Fruit fly (Drosophila melanogaster) whole organism, pupa: ENCODE data around the gene Acsf2.

Experiments
- CG10348 ChIP-seq: fragments of 200-800 bp; sonication (Bioruptor generic); IDR thresholded peaks from 2 replicates; pipeline ENCODE4 v1.3.6; 2022; ENCODE audit warnings: missing biosample characterization, missing genetic modification characterization
- CG12605 ChIP-seq: fragments of 200-800 bp; sonication (Bioruptor generic); IDR thresholded peaks from 2 replicates; pipeline ENCODE4 v1.3.6; 2022; ENCODE audit warnings: missing biosample characterization, missing genetic modification characterization
- CG13204 ChIP-seq: fragments of 200-800 bp; sonication (Bioruptor generic); optimal IDR thresholded peaks from 2 replicates; lab custom pipeline; 2018; ENCODE audit warnings: missing biosample characterization, mild to moderate bottlenecking, missing genetic modification characterization, moderate library complexity
- CG14655 ChIP-seq: fragments of 200-800 bp; sonication (Bioruptor generic); optimal IDR thresholded peaks from 3 replicates; lab custom pipeline; 2017; ENCODE audit warnings: mild to moderate bottlenecking, missing biosample characterization, missing genetic modification reagents, missing genetic modification characterization
- CG15710 ChIP-seq: fragments of 200-800 bp; sonication (Bioruptor generic); optimal IDR thresholded peaks from 2 replicates; lab custom pipeline; 2018; ENCODE audit warnings: missing biosample characterization, mild to moderate bottlenecking, missing genetic modification characterization, moderate library complexity
- CG17806 ChIP-seq: fragments of 200-800 bp; sonication (Bioruptor generic); optimal IDR thresholded peaks from 2 replicates; lab custom pipeline; 2018; ENCODE audit warnings: missing biosample characterization, mild to moderate bottlenecking, missing genetic modification characterization, moderate library complexity
- CG32121 ChIP-seq: fragments of 200-800 bp; sonication (Bioruptor generic); IDR thresholded peaks from 2 replicates; pipeline ENCODE4 v1.3.6; 2022; ENCODE audit warnings: missing biosample characterization, missing genetic modification characterization
- CG34367 ChIP-seq: fragments of 200-800 bp; sonication (Bioruptor generic); optimal IDR thresholded peaks from 2 replicates; lab custom pipeline; 2018; ENCODE audit warnings: missing biosample characterization, mild to moderate bottlenecking, missing genetic modification characterization
- CG4496 ChIP-seq: fragments of 200-800 bp; sonication (Bioruptor generic); IDR thresholded peaks from 3 replicates; pipeline ENCODE4 v1.3.6; 2022; ENCODE audit warnings: missing biosample characterization, missing genetic modification characterization
- CG8159 ChIP-seq: fragments of 200-800 bp; sonication (Bioruptor generic); optimal IDR thresholded peaks from 3 replicates; lab custom pipeline; 2018; ENCODE audit warnings: missing biosample characterization, mild to moderate bottlenecking, missing genetic modification characterization, moderate library complexity
- CG8301 ChIP-seq: fragments of 200-800 bp; sonication (Bioruptor generic); optimal IDR thresholded peaks from 2 replicates; lab custom pipeline; 2018; ENCODE audit warnings: missing biosample characterization, mild to moderate bottlenecking, missing genetic modification characterization
- CG9948 ChIP-seq: fragments of 200-800 bp; sonication (Bioruptor generic); optimal IDR thresholded peaks from 2 replicates; lab custom pipeline; 2018; ENCODE audit warnings: missing biosample characterization, mild to moderate bottlenecking, missing genetic modification characterization, moderate library complexity
- D1 ChIP-seq: fragments of 200-800 bp; sonication (Bioruptor generic); optimal IDR thresholded peaks from 2 replicates; lab custom pipeline; 2018; ENCODE audit warnings: missing biosample characterization, mild to moderate bottlenecking, missing genetic modification characterization, moderate library complexity
- EcR ChIP-seq: fragments of 200-800 bp; sonication (Bioruptor generic); optimal IDR thresholded peaks from 3 replicates; lab custom pipeline; 2019; ENCODE audit warnings: missing biosample characterization, missing genetic modification characterization, mild to moderate bottlenecking, moderate library complexity, missing genetic modification reagents
- Ets98B ChIP-seq: fragments of 200-800 bp; sonication (Bioruptor generic); IDR thresholded peaks from 2 replicates; pipeline ENCODE4 v1.3.6; 2022; ENCODE audit warnings: missing biosample characterization, missing genetic modification characterization
- Pif1A ChIP-seq: fragments of 200-800 bp; sonication (Bioruptor generic); optimal IDR thresholded peaks from 3 replicates; lab custom pipeline; 2016; ENCODE audit warnings: missing biosample characterization, missing genetic modification characterization
- Pif1B ChIP-seq: fragments of 200-800 bp; sonication (Bioruptor generic); optimal IDR thresholded peaks from 3 replicates; lab custom pipeline; 2016; ENCODE audit warnings: missing biosample characterization, missing genetic modification characterization
- Snoo ChIP-seq: fragments of 200-800 bp; sonication (Bioruptor generic); optimal IDR thresholded peaks from 3 replicates; lab custom pipeline; 2017; ENCODE audit warnings: missing biosample characterization, mild to moderate bottlenecking, missing genetic modification characterization, inconsistent platforms
- fd96Ca ChIP-seq: fragments of 200-800 bp; sonication (Bioruptor generic); IDR thresholded peaks from 3 replicates; pipeline ENCODE4 v1.3.6; 2022; ENCODE audit warnings: missing biosample characterization, missing genetic modification characterization
- gl ChIP-seq: fragments of 200-800 bp; sonication (Bioruptor generic); optimal IDR thresholded peaks from 2 replicates; lab custom pipeline; 2018; ENCODE audit warnings: missing biosample characterization, mild to moderate bottlenecking, missing genetic modification characterization
- rn ChIP-seq: fragments of 200-800 bp; sonication (Bioruptor generic); IDR thresholded peaks from 2 replicates; pipeline ENCODE4 v1.3.6; 2022; ENCODE audit warnings: missing biosample characterization, missing genetic modification characterization

Acsf2 gene

DNA sequence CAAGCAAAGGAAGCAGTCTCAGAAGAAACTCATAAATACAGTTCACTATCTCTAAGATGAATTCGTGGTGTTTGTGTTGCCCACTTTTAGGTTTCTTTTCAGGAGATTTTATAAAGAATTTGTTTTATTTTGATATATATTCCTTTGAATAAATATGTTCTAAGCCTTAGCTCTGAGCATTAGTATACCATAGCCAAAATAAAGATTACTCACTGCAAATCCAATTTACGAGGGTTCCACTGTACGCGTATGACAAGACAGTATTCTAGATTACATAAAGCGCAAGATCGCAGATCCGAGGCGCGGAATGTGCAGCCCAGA lies 49.4 kb downstream of the Acsf2 start:
- TF ChIP-seq rn (GFP tag; lab: Robert Waterston, UW) = peak; percentile 59
- TF ChIP-seq CG10348 = 0 out of 2 replicates have a peak, but pooled peaks have one; percentile 23
- TF ChIP-seq gl (tag; lab: Kevin White, UChicago) = peak; percentile 89
- TF ChIP-seq CG8301 (tag; lab: Kevin White, UChicago) = peak; percentile 80
- TF ChIP-seq CG17806 (tag; lab: Kevin White, UChicago) = peak; percentile 98
- peak; percentile 99 for TF ChIP-seq CG15710 (tag; lab: Kevin White, UChicago)
- peak; percentile 78 for TF ChIP-seq CG12605 (GFP tag; lab: Robert Waterston, UW)
- peak; percentile 98 for TF ChIP-seq CG8159 (tag; lab: Kevin White, UChicago)
- TF ChIP-seq CG9948 = peak; percentile 98
- TF ChIP-seq CG13204 = peak; percentile 53
- peak; percentile 83 for TF ChIP-seq CG4496 (GFP tag; lab: Robert Waterston, UW)
- TF ChIP-seq CG34367 (tag; lab: Kevin White, UChicago) = peak; percentile 96
- peak; percentile 73; the same call in 2 of the 3 replicates for TF ChIP-seq fd96Ca (GFP tag; lab: Robert Waterston, UW)
- peak; percentile 92 for TF ChIP-seq D1 (tag; lab: Kevin White, UChicago)
- peak; percentile 90 for TF ChIP-seq Pif1A (GFP tag; lab: Kevin White, UChicago)
- peak; percentile 84 for TF ChIP-seq CG14655 (GFP tag; lab: Kevin White, UChicago)
- no peak for TF ChIP-seq EcR (GFP tag; lab: Kevin White, UChicago)
- peak; percentile 87 for TF ChIP-seq Snoo (tag; lab: Kevin White, UChicago)
- TF ChIP-seq Ets98B (GFP tag; lab: Robert Waterston, UW) = peak; percentile 69
- peak; percentile 45; the same call in 1 of the 2 replicates for TF ChIP-seq CG32121 (GFP tag; lab: Robert Waterston, UW)
- peak; percentile 90 for TF ChIP-seq Pif1B (GFP tag; lab: Kevin White, UChicago)

DNA sequence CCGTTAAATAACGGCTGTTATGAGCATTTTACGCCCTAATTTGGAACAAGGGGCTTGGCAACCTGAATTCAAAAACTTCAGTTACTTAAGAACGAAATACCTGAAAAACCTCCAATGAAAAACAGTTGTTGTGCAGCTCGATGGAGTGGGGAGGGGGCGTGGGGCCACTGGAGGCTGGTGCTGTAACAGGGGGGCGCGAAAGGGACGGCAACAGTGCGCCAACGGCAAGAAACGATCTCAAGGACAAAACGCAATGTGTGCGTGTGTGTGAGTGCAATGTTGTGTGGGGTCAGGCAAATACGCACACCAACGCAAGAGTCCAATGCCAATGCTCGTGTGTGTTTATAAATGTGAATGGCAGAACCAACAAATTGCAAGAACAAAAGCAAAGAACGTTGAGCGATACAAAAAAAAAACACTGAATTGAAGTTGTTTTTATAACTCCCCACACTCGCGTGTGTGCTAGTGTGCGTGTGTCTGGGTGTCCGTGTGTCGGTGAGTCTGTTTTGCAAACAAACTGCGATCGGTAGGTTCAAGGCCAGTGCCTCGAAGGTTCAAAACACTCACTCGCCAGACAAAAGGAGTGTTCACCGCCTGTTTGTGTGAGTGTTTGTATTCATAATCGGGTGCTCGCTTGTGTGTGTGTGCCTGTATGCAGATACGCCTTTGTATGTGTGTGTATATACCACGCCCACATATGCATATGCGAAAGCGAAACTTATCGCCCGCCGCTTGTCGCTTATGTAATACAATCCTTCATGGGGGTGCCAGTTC lies 50.0 kb downstream of the Acsf2 start:
- TF ChIP-seq CG17806 (tag; lab: Kevin White, UChicago) (peak; percentile 14), CG34367 (tag; lab: Kevin White, UChicago) (peak; percentile 35), CG12605 (GFP tag; lab: Robert Waterston, UW) (peak; percentile 52; the same call in 1 of the 2 replicates), CG15710 (tag; lab: Kevin White, UChicago) (peak; percentile 22), Pif1A (GFP tag; lab: Kevin White, UChicago) (no peak), gl (tag; lab: Kevin White, UChicago) (peak; percentile 62), CG13204 (peak; percentile 44), fd96Ca (GFP tag; lab: Robert Waterston, UW) (peak; percentile 6; the same call in 1 of the 3 replicates), Snoo (tag; lab: Kevin White, UChicago) (no peak), EcR (GFP tag; lab: Kevin White, UChicago) (peak; percentile 99)

DNA sequence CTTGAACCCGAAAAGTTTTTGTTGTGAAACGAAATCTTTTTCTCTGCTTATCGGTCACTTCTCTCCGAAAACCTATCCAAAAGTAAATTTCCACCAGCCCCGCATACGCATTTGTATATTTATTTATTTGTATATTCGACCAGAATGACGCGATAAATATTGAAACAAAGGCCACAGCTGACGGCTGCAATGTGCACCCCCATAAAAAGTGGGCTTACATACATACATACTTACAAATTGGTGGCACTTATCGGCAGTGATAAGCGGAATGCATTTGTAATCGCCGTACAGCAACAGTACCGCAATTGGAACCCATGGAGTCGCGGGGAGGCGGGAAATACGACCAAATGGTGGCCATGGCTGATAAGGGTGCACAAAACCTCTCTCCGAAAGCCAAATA lies 50.8 kb downstream of the Acsf2 start:
- TF ChIP-seq EcR (GFP tag; lab: Kevin White, UChicago) (peak; percentile 79), Pif1A (GFP tag; lab: Kevin White, UChicago) (no peak)

DNA sequence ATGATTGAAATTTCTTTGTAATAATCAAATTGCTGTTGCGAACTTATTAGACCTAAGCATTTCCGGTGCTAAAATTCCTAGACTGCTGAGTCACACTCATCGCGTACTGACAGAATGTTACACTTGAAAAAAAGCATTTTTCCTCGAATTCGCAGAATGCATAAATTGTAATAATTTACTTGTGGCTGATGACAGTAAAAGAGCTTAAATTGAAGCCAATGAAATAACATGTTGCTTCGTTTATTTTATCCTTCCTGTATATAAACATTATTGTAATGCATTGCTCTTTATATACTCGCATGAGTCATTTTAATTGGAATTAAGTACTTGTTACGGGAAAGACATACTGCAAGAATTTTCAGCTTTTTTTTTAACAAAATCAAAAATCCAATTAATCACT lies 51.5 kb downstream of the Acsf2 start:
- TF ChIP-seq CG17806 (tag; lab: Kevin White, UChicago) (peak; percentile 50), EcR (GFP tag; lab: Kevin White, UChicago) (no peak), Pif1A (GFP tag; lab: Kevin White, UChicago) (no peak), CG8301 (tag; lab: Kevin White, UChicago) (no peak), CG15710 (tag; lab: Kevin White, UChicago) (no peak), CG34367 (tag; lab: Kevin White, UChicago) (peak; percentile 9), CG12605 (GFP tag; lab: Robert Waterston, UW) (no peak), CG4496 (GFP tag; lab: Robert Waterston, UW) (no peak), CG9948 (peak; percentile 25), Ets98B (GFP tag; lab: Robert Waterston, UW) (no peak), Pif1B (GFP tag; lab: Kevin White, UChicago) (no peak), fd96Ca (GFP tag; lab: Robert Waterston, UW) (no peak), CG32121 (GFP tag; lab: Robert Waterston, UW) (no peak), CG8159 (tag; lab: Kevin White, UChicago) (peak; percentile 44), CG10348 (no peak), CG14655 (GFP tag; lab: Kevin White, UChicago) (no peak), Snoo (tag; lab: Kevin White, UChicago) (no peak), CG13204 (no peak), gl (tag; lab: Kevin White, UChicago) (no peak), rn (GFP tag; lab: Robert Waterston, UW) (no peak), D1 (tag; lab: Kevin White, UChicago) (no peak)

DNA sequence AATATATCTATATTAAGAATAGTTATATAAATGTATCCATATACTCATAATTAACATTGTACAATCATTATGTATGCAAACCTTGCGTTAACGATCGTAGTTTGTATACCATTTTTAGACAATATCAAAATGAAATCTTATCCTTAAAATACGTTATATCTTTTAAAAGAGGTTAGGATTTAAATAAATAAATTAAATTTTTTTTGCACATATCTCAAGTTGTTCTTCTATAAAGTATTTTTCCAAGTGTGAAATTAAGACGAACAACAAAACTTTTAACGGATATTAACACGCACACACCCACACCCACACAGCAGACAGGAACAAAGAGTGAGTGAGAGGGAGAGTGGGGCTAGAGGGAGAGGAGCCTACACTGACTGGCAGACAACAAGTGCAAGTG lies 52.1 kb downstream of the Acsf2 start:
- TF ChIP-seq CG10348 (no peak), gl (tag; lab: Kevin White, UChicago) (peak; percentile 49), CG14655 (GFP tag; lab: Kevin White, UChicago) (peak; percentile 47), CG9948 (peak; percentile 76), CG4496 (GFP tag; lab: Robert Waterston, UW) (no peak), CG12605 (GFP tag; lab: Robert Waterston, UW) (peak; percentile 52; the same call in 1 of the 2 replicates), Snoo (tag; lab: Kevin White, UChicago) (peak; percentile 33), Pif1A (GFP tag; lab: Kevin White, UChicago) (peak; percentile 24), D1 (tag; lab: Kevin White, UChicago) (peak; percentile 39), CG13204 (peak; percentile 18), CG15710 (tag; lab: Kevin White, UChicago) (peak; percentile 89), rn (GFP tag; lab: Robert Waterston, UW) (no peak), fd96Ca (GFP tag; lab: Robert Waterston, UW) (no peak), CG8159 (tag; lab: Kevin White, UChicago) (peak; percentile 88), CG8301 (tag; lab: Kevin White, UChicago) (peak; percentile 47), EcR (GFP tag; lab: Kevin White, UChicago) (peak; percentile 89), CG34367 (tag; lab: Kevin White, UChicago) (peak; percentile 76), CG32121 (GFP tag; lab: Robert Waterston, UW) (no peak), CG17806 (tag; lab: Kevin White, UChicago) (peak; percentile 81), Ets98B (GFP tag; lab: Robert Waterston, UW) (no peak), Pif1B (GFP tag; lab: Kevin White, UChicago) (peak; percentile 48)
